Fruit fly (Drosophila melanogaster) whole organism, prepupa: ENCODE data around the gene CecA2.

Source experiments
- CG11902 ChIP-seq: fragments of 200-800 bp; sonication (Bioruptor generic); optimal IDR thresholded peaks from 3 replicates; lab custom pipeline; 2016; ENCODE audit warnings: missing biosample characterization, missing genetic modification characterization
- CG1621 ChIP-seq: fragments of 200-800 bp; sonication (Bioruptor generic); optimal IDR thresholded peaks from 3 replicates; lab custom pipeline; 2018; ENCODE audit warnings: missing biosample characterization, mild to moderate bottlenecking, missing genetic modification characterization
- CG6854 ChIP-seq: fragments of 200-800 bp; sonication (Bioruptor generic); optimal IDR thresholded peaks from 2 replicates; lab custom pipeline; 2017; ENCODE audit warnings: missing biosample characterization, mild to moderate bottlenecking, missing genetic modification characterization
- CG8319 ChIP-seq: fragments of 200-800 bp; sonication (Bioruptor generic); optimal IDR thresholded peaks from 3 replicates; lab custom pipeline; 2016; ENCODE audit warnings: missing biosample characterization, missing genetic modification characterization
- Eip75B ChIP-seq: fragments of 200-800 bp; sonication (Bioruptor generic); optimal IDR thresholded peaks from 3 replicates; lab custom pipeline; 2016; ENCODE audit warnings: missing biosample characterization, missing genetic modification characterization
- Sox15 ChIP-seq: fragments of 200-800 bp; sonication (Bioruptor generic); optimal IDR thresholded peaks from 3 replicates; lab custom pipeline; 2016; ENCODE audit warnings: missing biosample characterization, missing genetic modification characterization

DNA sequence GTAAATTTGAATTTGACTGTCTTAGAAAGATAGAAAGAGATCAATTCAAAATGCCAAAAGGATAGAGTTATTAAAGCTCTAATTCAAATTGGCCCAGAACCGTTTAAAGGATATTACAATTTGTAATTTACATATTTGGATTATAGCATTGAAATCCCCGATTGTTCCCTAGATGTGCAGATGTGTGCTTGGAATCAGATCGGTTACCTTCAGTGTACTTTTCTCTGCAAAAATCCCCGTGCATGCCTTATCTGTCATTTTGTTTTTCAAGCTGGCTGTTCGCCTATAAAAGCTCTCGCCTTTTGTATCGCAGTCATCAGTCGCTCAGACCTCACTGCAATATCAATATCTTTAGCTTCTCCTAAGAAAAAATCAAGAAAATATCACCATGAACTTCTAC, 1.4 kb upstream of the CecA2 start, which contains the start of gene CecA1:
- no peak for TF ChIP-seq CG1621
- TF ChIP-seq CG8319 (GFP tag; lab: Kevin White, UChicago): no peak
- no peak for TF ChIP-seq Eip75B (GFP tag; lab: Kevin White, UChicago)
- no peak for TF ChIP-seq Sox15 (GFP tag; lab: Kevin White, UChicago)
- no peak for TF ChIP-seq CG6854
- no peak for TF ChIP-seq CG11902 (GFP tag; lab: Kevin White, UChicago)
